Worm (Caenorhabditis elegans): ENCODE measurements around the gene Y57G11C.20.

- no peak for TF ChIP-seq nhr-11 (tag; optimal IDR thresholded peaks at IDR 0.05)
- no peak for TF ChIP-seq lin-11 (tag; optimal IDR thresholded peaks at IDR 0.05)
- no peak for TF ChIP-seq nhr-6 (tag; optimal IDR thresholded peaks at IDR 0.05)
- TF ChIP-seq lin-39 (tag; optimal IDR thresholded peaks at IDR 0.05): no peak
- TF ChIP-seq alr-1 (tag; optimal IDR thresholded peaks at IDR 0.05): no peak
- no peak for TF ChIP-seq nhr-77 (tag; optimal IDR thresholded peaks at IDR 0.05)
- TF ChIP-seq mab-5 (tag; optimal IDR thresholded peaks at IDR 0.05): no peak
- TF ChIP-seq elt-3 (tag; optimal IDR thresholded peaks at IDR 0.05): no peak
- TF ChIP-seq lin-13 (GFP tag; optimal IDR thresholded peaks at IDR 0.05): no peak
- no peak for TF ChIP-seq fos-1 (tag; optimal IDR thresholded peaks at IDR 0.05)
Observed at ce11 chrIV:14864529-14864928, 21.4 kb downstream of the Y57G11C.20 start.

Measured in whole organism, L2 larva.